Fruit fly (Drosophila melanogaster) whole organism, embryonic: Measurements from ENCODE around the gene capu.
A peak's percentile ranks its signal among the peaks of the same experiment; 100 is the strongest.

ENCODE experiments used
- ATbp ChIP-seq: fragments of 200-800 bp; sonication (Bioruptor generic); optimal IDR thresholded peaks from 2 replicates; lab custom pipeline; 2017; ENCODE audit warnings: missing biosample characterization, mild to moderate bottlenecking, missing genetic modification characterization, missing genetic modification reagents
- Ada2b ChIP-seq: fragments of 200-800 bp; sonication (Bioruptor generic); IDR thresholded peaks from 2 replicates; pipeline ENCODE4 v1.3.6; 2022; ENCODE audit warnings: missing biosample characterization, missing genetic modification characterization
- Antp ChIP-seq: fragments of 200-800 bp; sonication (Bioruptor generic); optimal IDR thresholded peaks from 3 replicates; lab custom pipeline; 2016; ENCODE audit warnings: missing biosample characterization, missing genetic modification characterization
- CG1024 ChIP-seq: fragments of 200-800 bp; sonication (Bioruptor generic); IDR thresholded peaks from 2 replicates; pipeline ENCODE4 v1.3.6; 2022; ENCODE audit warnings: missing biosample characterization, missing genetic modification characterization
- CG10543 ChIP-seq: fragments of 200-800 bp; sonication (Bioruptor generic); optimal IDR thresholded peaks from 3 replicates; lab custom pipeline; 2017; ENCODE audit warnings: missing biosample characterization, mild to moderate bottlenecking, missing genetic modification characterization, moderate library complexity
- CG12219 ChIP-seq: fragments of 200-800 bp; sonication (Bioruptor generic); optimal IDR thresholded peaks from 3 replicates; lab custom pipeline; 2018; ENCODE audit warnings: missing biosample characterization, mild to moderate bottlenecking, missing genetic modification characterization
- CG1233 ChIP-seq: fragments of 200-800 bp; sonication (Bioruptor generic); optimal IDR thresholded peaks from 4 replicates; lab custom pipeline; 2018; ENCODE audit warnings: missing biosample characterization, mild to moderate bottlenecking, missing genetic modification characterization
- CG13123 ChIP-seq: fragments of 200-800 bp; sonication (Bioruptor generic); optimal IDR thresholded peaks from 2 replicates; lab custom pipeline; 2016; ENCODE audit warnings: missing biosample characterization, missing genetic modification characterization
- CG14441 ChIP-seq: fragments of 200-800 bp; sonication (Bioruptor generic); IDR thresholded peaks from 2 replicates; pipeline ENCODE4 v1.3.6; 2022; ENCODE audit warnings: missing biosample characterization, missing genetic modification characterization
- CG15269 ChIP-seq: fragments of 200-800 bp; sonication (Bioruptor generic); optimal IDR thresholded peaks from 2 replicates; lab custom pipeline; 2018; ENCODE audit warnings: missing biosample characterization, mild to moderate bottlenecking, missing genetic modification characterization, moderate library complexity
- CG15479 ChIP-seq: fragments of 200-800 bp; sonication (Bioruptor generic); optimal IDR thresholded peaks from 3 replicates; lab custom pipeline; 2019; ENCODE audit warnings: missing biosample characterization, mild to moderate bottlenecking, missing genetic modification characterization, moderate library complexity
- CG15514 ChIP-seq: fragments of 200-800 bp; sonication (Bioruptor generic); optimal IDR thresholded peaks from 3 replicates; lab custom pipeline; 2017; ENCODE audit warnings: missing biosample characterization, missing genetic modification characterization, mild to moderate bottlenecking, moderate library complexity, missing genetic modification reagents
- CG18599 ChIP-seq: fragments of 200-800 bp; sonication (Bioruptor generic); optimal IDR thresholded peaks from 3 replicates; lab custom pipeline; 2017; ENCODE audit warnings: missing biosample characterization, missing genetic modification characterization, mild to moderate bottlenecking, moderate library complexity, missing genetic modification reagents
- CG32767 ChIP-seq: fragments of 200-800 bp; sonication (Bioruptor generic); IDR thresholded peaks from 2 replicates; pipeline ENCODE4 v1.3.6; 2022; ENCODE audit warnings: missing biosample characterization, missing genetic modification characterization
- CG6791 ChIP-seq: fragments of 200-800 bp; sonication (Bioruptor generic); IDR thresholded peaks from 3 replicates; pipeline ENCODE4 v1.3.6; 2022; ENCODE audit warnings: missing biosample characterization, missing genetic modification characterization; ENCODE audit not compliant: partially characterized antibody
- CG8089 ChIP-seq: fragments of 200-800 bp; sonication (Bioruptor generic); optimal IDR thresholded peaks from 3 replicates; lab custom pipeline; 2016; ENCODE audit warnings: missing biosample characterization, missing genetic modification characterization
- CG9727 ChIP-seq: fragments of 200-800 bp; sonication (Bioruptor generic); optimal IDR thresholded peaks from 3 replicates; lab custom pipeline; 2017; ENCODE audit warnings: missing biosample characterization, mild to moderate bottlenecking, missing genetic modification characterization
- CG9817 ChIP-seq: fragments of 200-800 bp; sonication (Bioruptor generic); optimal IDR thresholded peaks from 2 replicates; lab custom pipeline; 2018; ENCODE audit warnings: missing biosample characterization, mild to moderate bottlenecking, missing genetic modification characterization, moderate library complexity
- CkIIα-i1 ChIP-seq: fragments of 200-800 bp; sonication (Bioruptor generic); IDR thresholded peaks from 2 replicates; pipeline ENCODE4 v1.3.6; 2022; ENCODE audit warnings: missing biosample characterization, missing genetic modification characterization
- Dip2 ChIP-seq: fragments of 200-800 bp; sonication (Bioruptor generic); IDR thresholded peaks from 2 replicates; pipeline ENCODE4 v1.3.6; 2022; ENCODE audit warnings: missing biosample characterization, missing genetic modification characterization
- Doc2 ChIP-seq: fragments of 200-800 bp; sonication (Bioruptor generic); IDR thresholded peaks from 2 replicates; pipeline ENCODE4 v1.3.6; 2022; ENCODE audit warnings: missing biosample characterization, missing genetic modification characterization
- E2f2 ChIP-seq: fragments of 200-800 bp; sonication (Bioruptor generic); IDR thresholded peaks from 2 replicates; pipeline ENCODE4 v1.3.6; 2022; ENCODE audit warnings: missing biosample characterization, missing genetic modification characterization
- ERR ChIP-seq: fragments of 200-800 bp; sonication (Bioruptor generic); optimal IDR thresholded peaks from 2 replicates; lab custom pipeline; 2016; ENCODE audit warnings: missing biosample characterization, missing genetic modification characterization
- Hand ChIP-seq: fragments of 200-800 bp; sonication (Bioruptor generic); optimal IDR thresholded peaks from 2 replicates; lab custom pipeline; 2017; ENCODE audit warnings: mild to moderate bottlenecking, missing biosample characterization, missing genetic modification reagents, missing genetic modification characterization
- Hsf ChIP-seq: fragments of 200-800 bp; sonication (Bioruptor generic); optimal IDR thresholded peaks from 3 replicates; lab custom pipeline; 2016; ENCODE audit warnings: missing biosample characterization, missing genetic modification characterization
- Jarid2 ChIP-seq: fragments of 200-800 bp; sonication (Bioruptor generic); optimal IDR thresholded peaks from 3 replicates; lab custom pipeline; 2017; ENCODE audit warnings: mild to moderate bottlenecking, missing biosample characterization, missing genetic modification reagents, missing genetic modification characterization
- MBD-R2 ChIP-seq: fragments of 200-800 bp; sonication (Bioruptor generic); IDR thresholded peaks from 2 replicates; pipeline ENCODE4 v1.3.6; 2022; ENCODE audit warnings: missing biosample characterization, missing genetic modification characterization
- NFAT ChIP-seq: fragments of 200-800 bp; sonication (Bioruptor generic); IDR thresholded peaks from 2 replicates; pipeline ENCODE4 v1.3.6; 2022; ENCODE audit warnings: missing biosample characterization, missing genetic modification characterization
- Scr ChIP-seq: fragments of 200-800 bp; sonication (Bioruptor generic); IDR thresholded peaks from 2 replicates; pipeline ENCODE4 v1.3.6; 2022; ENCODE audit warnings: missing biosample characterization, missing genetic modification characterization; ENCODE audit not compliant: partially characterized antibody
- Sry-δ ChIP-seq: fragments of 200-800 bp; sonication (Bioruptor generic); optimal IDR thresholded peaks from 2 replicates; lab custom pipeline; 2016; ENCODE audit warnings: missing biosample characterization, missing genetic modification characterization
- TFAM ChIP-seq: fragments of 200-800 bp; sonication (Bioruptor generic); optimal IDR thresholded peaks from 2 replicates; lab custom pipeline; 2017; ENCODE audit warnings: missing biosample characterization, missing genetic modification characterization, inconsistent platforms
- abd-A ChIP-seq: fragments of 200-800 bp; sonication (Bioruptor generic); optimal IDR thresholded peaks from 3 replicates; lab custom pipeline; 2019; ENCODE audit warnings: missing biosample characterization, mild to moderate bottlenecking, missing genetic modification characterization, moderate library complexity
- ap ChIP-seq: fragments of 200-800 bp; sonication (Bioruptor generic); IDR thresholded peaks from 2 replicates; pipeline ENCODE4 v1.3.6; 2022; ENCODE audit warnings: missing biosample characterization, missing genetic modification characterization
- br ChIP-seq: fragments of >200 bp; optimal IDR thresholded peaks from 2 replicates; lab custom pipeline; 2017
- crc ChIP-seq: fragments of 200-800 bp; sonication (Bioruptor generic); optimal IDR thresholded peaks from 2 replicates; lab custom pipeline; 2016; ENCODE audit warnings: missing biosample characterization, missing genetic modification characterization
- esg ChIP-seq: fragments of 200-800 bp; sonication (Bioruptor generic); conservative IDR thresholded peaks from 2 replicates; pipeline ENCODE4 v1.3.6; 2022; ENCODE audit warnings: missing biosample characterization, missing genetic modification characterization
- eve ChIP-seq, 2 experiments: fragments of >200 bp; optimal IDR thresholded peaks; 2 replicates each; lab custom pipeline; 2017; ENCODE audit warnings: missing biosample characterization in 2 of 2, missing genetic modification characterization in 2 of 2
- gce ChIP-seq: fragments of 200-800 bp; sonication (Bioruptor generic); IDR thresholded peaks from 3 replicates; pipeline ENCODE4 v1.3.6; 2022; ENCODE audit warnings: missing biosample characterization, missing genetic modification characterization
- gfzf ChIP-seq: fragments of 200-800 bp; sonication (Bioruptor generic); optimal IDR thresholded peaks from 2 replicates; lab custom pipeline; 2016; ENCODE audit warnings: missing biosample characterization, mild to moderate bottlenecking, missing genetic modification characterization, moderate library complexity
- h ChIP-seq: fragments of >200 bp; optimal IDR thresholded peaks from 2 replicates; lab custom pipeline; 2017
- ind ChIP-seq: fragments of 200-800 bp; sonication (Bioruptor generic); optimal IDR thresholded peaks from 3 replicates; lab custom pipeline; 2016; ENCODE audit warnings: missing biosample characterization, missing genetic modification characterization
- kah ChIP-seq: fragments of 200-800 bp; sonication (Bioruptor generic); optimal IDR thresholded peaks from 2 replicates; lab custom pipeline; 2018; ENCODE audit warnings: missing biosample characterization, mild to moderate bottlenecking, missing genetic modification characterization
- knrl ChIP-seq: fragments of 200-800 bp; sonication (Bioruptor generic); IDR thresholded peaks from 3 replicates; pipeline ENCODE4 v1.3.6; 2022; ENCODE audit warnings: missing biosample characterization, missing genetic modification characterization; ENCODE audit not compliant: partially characterized antibody
- maf-S ChIP-seq: fragments of 200-800 bp; sonication (Bioruptor generic); optimal IDR thresholded peaks from 2 replicates; lab custom pipeline; 2016; ENCODE audit warnings: missing biosample characterization, missing genetic modification characterization
- prd ChIP-seq, 3 experiments: fragments of >200 bp in 2 of 3; fragments of 200-800 bp in 1 of 3; sonication (Bioruptor generic) in 1 of 3; optimal IDR thresholded peaks in 2 of 3; IDR thresholded peaks in 1 of 3; 2 replicates in 2 of 3; 3 replicates in 1 of 3; pipeline versions ENCODE4 v1.3.6 to Lab custom; 2017 to 2022; ENCODE audit warnings: missing biosample characterization in 1 of 3, missing genetic modification characterization in 1 of 3
- run ChIP-seq: fragments of 200-800 bp; sonication (Bioruptor generic); optimal IDR thresholded peaks from 3 replicates; lab custom pipeline; 2018; ENCODE audit warnings: missing biosample characterization, mild to moderate bottlenecking, missing genetic modification characterization
- schlank ChIP-seq: fragments of 200-800 bp; sonication (Bioruptor generic); optimal IDR thresholded peaks from 2 replicates; lab custom pipeline; 2018; ENCODE audit warnings: missing biosample characterization, mild to moderate bottlenecking, missing genetic modification characterization
- seq ChIP-seq: fragments of 200-800 bp; sonication (Bioruptor generic); IDR thresholded peaks from 2 replicates; pipeline ENCODE4 v1.3.6; 2022; ENCODE audit warnings: missing biosample characterization, missing genetic modification characterization
- twi ChIP-seq: fragments of 200-800 bp; optimal IDR thresholded peaks from 2 replicates; lab custom pipeline; 2019; ENCODE audit warnings: missing biosample characterization, mild to moderate bottlenecking, missing genetic modification characterization, moderate library complexity
- vvl ChIP-seq: fragments of 200-800 bp; sonication (Bioruptor generic); IDR thresholded peaks from 2 replicates; pipeline ENCODE4 v1.3.6; 2022; ENCODE audit warnings: missing biosample characterization, missing genetic modification characterization
- zfh1 ChIP-seq: fragments of 200-800 bp; sonication (Bioruptor generic); IDR thresholded peaks from 3 replicates; pipeline ENCODE4 v1.3.6; 2022; ENCODE audit warnings: missing biosample characterization, missing genetic modification characterization

capu gene

DNA sequence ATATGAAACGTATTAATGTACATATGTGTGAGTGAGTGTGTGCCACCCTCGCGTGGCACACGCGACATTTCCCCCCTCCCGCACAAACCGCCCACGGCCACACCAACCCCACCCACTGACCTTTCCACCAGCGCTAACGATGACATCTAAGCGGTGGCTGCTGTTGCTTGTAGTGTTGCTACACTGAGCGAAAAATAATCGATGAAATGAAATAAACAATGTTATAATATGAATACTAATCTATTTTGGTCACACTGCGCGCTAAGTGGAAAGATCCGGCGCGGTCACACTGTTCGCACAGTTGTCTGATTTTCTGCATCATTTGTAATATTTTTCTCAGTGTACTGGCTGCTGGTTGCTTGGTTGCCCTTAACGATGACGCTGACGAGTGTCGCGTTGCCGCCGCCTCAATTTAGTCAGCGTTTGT is 70.4 kb downstream of the capu start (continued):
- TF ChIP-seq CG18599 (GFP tag; lab: Kevin White, UChicago) (peak; percentile 95), Ada2b (GFP tag; lab: Robert Waterston, UW) (peak; percentile 93), vvl (GFP tag; lab: Robert Waterston, UW) (peak; percentile 98), CG9817 (peak; percentile 92), CG14441 (GFP tag; lab: Robert Waterston, UW) (peak; percentile 94), abd-A (tag; lab: Kevin White, UChicago) (peak; percentile 74), gce (peak; percentile 96), CG10543 (GFP tag; lab: Kevin White, UChicago) (peak; percentile 81), CG1024 (GFP tag; lab: Robert Waterston, UW) (peak; percentile 95), Hsf (GFP tag; lab: Kevin White, UChicago) (peak; percentile 96), MBD-R2 (GFP tag; lab: Robert Waterston, UW) (peak; percentile 76), esg (GFP tag; lab: Robert Waterston, UW) (peak; percentile 93), CG6791 (GFP tag; lab: Robert Waterston, UW) (0 out of 3 replicates have a peak, but pooled peaks have one; percentile 15), run (peak; percentile 92), Dip2 (peak; percentile 27; the same call in 1 of the 2 replicates), Hand (no peak), Antp (GFP tag; lab: Kevin White, UChicago) (peak; percentile 96), twi (tag; lab: Kevin White, UChicago) (peak; percentile 95), CkIIα-i1 (0 out of 2 replicates have a peak, but pooled peaks have one; percentile 28), NFAT (GFP tag; lab: Robert Waterston, UW) (peak; percentile 77), CG13123 (GFP tag; lab: Kevin White, UChicago) (peak; percentile 93), E2f2 (GFP tag; lab: Robert Waterston, UW) (peak; percentile 76), CG32767 (GFP tag; lab: Robert Waterston, UW) (peak; percentile 92), CG1233 (peak; percentile 96), kah (GFP tag; lab: Kevin White, UChicago) (peak; percentile 91), CG9727 (GFP tag; lab: Kevin White, UChicago) (peak; percentile 98), CG15269 (tag; lab: Kevin White, UChicago) (peak; percentile 92), CG15514 (GFP tag; lab: Kevin White, UChicago) (peak; percentile 76), seq (peak; percentile 91), crc (GFP tag; lab: Kevin White, UChicago) (peak; percentile 91), CG12219 (GFP tag; lab: Kevin White, UChicago) (peak; percentile 97), eve (GFP tag; optimal IDR thresholded peaks at IDR 0.05; lab: Kevin White, UChicago) (peak; percentile 80 to 97), Jarid2 (GFP tag; lab: Kevin White, UChicago) (peak; percentile 88), Scr (GFP tag; lab: Robert Waterston, UW) (no peak), gfzf (GFP tag; lab: Kevin White, UChicago) (peak; percentile 29), zfh1 (GFP tag; lab: Robert Waterston, UW) (peak; percentile 99), ERR (GFP tag; lab: Kevin White, UChicago) (peak; percentile 90), schlank (tag; lab: Kevin White, UChicago) (peak; percentile 76), TFAM (GFP tag; lab: Kevin White, UChicago) (peak; percentile 92), ap (GFP tag; lab: Robert Waterston, UW) (peak; percentile 92), knrl (no peak), maf-S (GFP tag; lab: Kevin White, UChicago) (peak; percentile 95), ATbp (GFP tag; lab: Kevin White, UChicago) (peak; percentile 98), h (lab: Kevin White, UChicago) (no peak), prd (optimal IDR thresholded peaks at IDR 0.05; lab: Kevin White, UChicago) (no peak), prd (GFP tag; IDR thresholded peaks at IDR 0.05; lab: Robert Waterston, UW) (peak; percentile 98), CG8089 (GFP tag; lab: Kevin White, UChicago) (peak; percentile 97), ind (GFP tag; lab: Kevin White, UChicago) (peak; percentile 94), Doc2 (peak; percentile 68; the same call in 1 of the 2 replicates), CG15479 (GFP tag; lab: Kevin White, UChicago) (peak; percentile 39), Sry-δ (GFP tag; lab: Kevin White, UChicago) (peak; percentile 70), br (lab: Kevin White, UChicago) (no peak)
